Worm (Caenorhabditis elegans) whole organism, late embryonic: ENCODE measurements around the gene C26D10.3.

Experiments used
- C08G9.2 ChIP-seq: sonication (generic microtip); optimal IDR thresholded peaks from 2 replicates; lab custom pipeline; 2016; ENCODE audit warnings: mild to moderate bottlenecking, missing genetic modification characterization, moderate library complexity, missing compliant biosample characterization
- ceh-2 ChIP-seq: sonication (generic microtip); optimal IDR thresholded peaks from 2 replicates; lab custom pipeline; 2016; ENCODE audit warnings: missing genotype, missing genetic modification characterization, missing compliant biosample characterization
- che-1 ChIP-seq: sonication (generic microtip); optimal IDR thresholded peaks from 2 replicates; lab custom pipeline; 2016; ENCODE audit warnings: mild to moderate bottlenecking, missing genetic modification characterization, missing compliant biosample characterization
- elt-2 ChIP-seq: sonication (generic microtip); optimal IDR thresholded peaks from 2 replicates; lab custom pipeline; 2016; ENCODE audit warnings: missing genetic modification reagents, missing genetic modification characterization, missing compliant biosample characterization
- fkh-10 ChIP-seq: fragments of 150-350 bp; optimal IDR thresholded peaks from 2 replicates; lab custom pipeline; 2014; ENCODE audit warnings: missing biosample characterization, missing genetic modification reagents, missing genetic modification characterization
- fkh-6 ChIP-seq: sonication (generic microtip); optimal IDR thresholded peaks from 2 replicates; lab custom pipeline; 2016; ENCODE audit warnings: missing genetic modification characterization, missing compliant biosample characterization
- hlh-30 ChIP-seq: sonication (generic microtip); optimal IDR thresholded peaks from 2 replicates; lab custom pipeline; 2017; ENCODE audit warnings: antibody characterized with exemption, missing genetic modification characterization, missing compliant biosample characterization; ENCODE audit not compliant: insufficient read depth
- nfya-1 ChIP-seq: sonication (generic microtip); optimal IDR thresholded peaks from 2 replicates; lab custom pipeline; 2017; ENCODE audit warnings: missing genetic modification characterization, mild to moderate bottlenecking, missing compliant biosample characterization, antibody characterized with exemption, moderate library complexity
- nhr-11 ChIP-seq: fragments of 150-350 bp; optimal IDR thresholded peaks from 2 replicates; lab custom pipeline; 2014; ENCODE audit warnings: missing biosample characterization, missing genetic modification characterization
- rnt-1 ChIP-seq: sonication (generic microtip); optimal IDR thresholded peaks from 2 replicates; lab custom pipeline; 2016; ENCODE audit warnings: missing genetic modification characterization, missing compliant biosample characterization

ce11 chrII:8311484-8311883, 13.7 kb upstream of the C26D10.3 start:
- TF ChIP-seq nhr-11 (tag; lab: Kevin White, UChicago): no peak
- no peak for TF ChIP-seq hlh-30 (tag; lab: Kevin White, UChicago)
- TF ChIP-seq C08G9.2 (tag; lab: Kevin White, UChicago): no peak
- no peak for TF ChIP-seq che-1 (tag; lab: Kevin White, UChicago)
- no peak for TF ChIP-seq elt-2 (tag; lab: Kevin White, UChicago)
- TF ChIP-seq fkh-10: no peak
- TF ChIP-seq rnt-1 (tag; lab: Kevin White, UChicago): no peak
- no peak for TF ChIP-seq fkh-6 (tag; lab: Kevin White, UChicago)
- no peak for TF ChIP-seq ceh-2 (tag; lab: Kevin White, UChicago)
- no peak for TF ChIP-seq nfya-1 (tag; lab: Kevin White, UChicago)
